Worm (Caenorhabditis elegans): Measurements from ENCODE around the gene pfd-5.

ce11 chrIII:7209721-7210120 is 11.0 kb upstream of the pfd-5 start, which contains the start of gene R151.2:
- no peak for TF ChIP-seq egl-5 (tag; optimal IDR thresholded peaks at IDR 0.05)
- TF ChIP-seq nhr-76 (tag; optimal IDR thresholded peaks at IDR 0.05): no peak
- no peak for TF ChIP-seq ztf-4 (tag; optimal IDR thresholded peaks at IDR 0.05)
- TF ChIP-seq nhr-11 (tag; optimal IDR thresholded peaks at IDR 0.05): no peak
- no peak for TF ChIP-seq zag-1 (tag; optimal IDR thresholded peaks at IDR 0.05)
- TF ChIP-seq nhr-12 (tag; optimal IDR thresholded peaks at IDR 0.05): no peak
- no peak for TF ChIP-seq tbx-2 (tag; optimal IDR thresholded peaks at IDR 0.05)
- no peak for TF ChIP-seq pha-4 (tag; optimal IDR thresholded peaks at IDR 0.05)
- no peak for TF ChIP-seq unc-62 (GFP tag; optimal IDR thresholded peaks at IDR 0.05)
- TF ChIP-seq aly-2 (tag; optimal IDR thresholded peaks at IDR 0.05): no peak

Measured in whole organism, L3 larva.